Fruit fly (Drosophila melanogaster): ENCODE results near the gene CG13042.

The CG13042 gene

DNA sequence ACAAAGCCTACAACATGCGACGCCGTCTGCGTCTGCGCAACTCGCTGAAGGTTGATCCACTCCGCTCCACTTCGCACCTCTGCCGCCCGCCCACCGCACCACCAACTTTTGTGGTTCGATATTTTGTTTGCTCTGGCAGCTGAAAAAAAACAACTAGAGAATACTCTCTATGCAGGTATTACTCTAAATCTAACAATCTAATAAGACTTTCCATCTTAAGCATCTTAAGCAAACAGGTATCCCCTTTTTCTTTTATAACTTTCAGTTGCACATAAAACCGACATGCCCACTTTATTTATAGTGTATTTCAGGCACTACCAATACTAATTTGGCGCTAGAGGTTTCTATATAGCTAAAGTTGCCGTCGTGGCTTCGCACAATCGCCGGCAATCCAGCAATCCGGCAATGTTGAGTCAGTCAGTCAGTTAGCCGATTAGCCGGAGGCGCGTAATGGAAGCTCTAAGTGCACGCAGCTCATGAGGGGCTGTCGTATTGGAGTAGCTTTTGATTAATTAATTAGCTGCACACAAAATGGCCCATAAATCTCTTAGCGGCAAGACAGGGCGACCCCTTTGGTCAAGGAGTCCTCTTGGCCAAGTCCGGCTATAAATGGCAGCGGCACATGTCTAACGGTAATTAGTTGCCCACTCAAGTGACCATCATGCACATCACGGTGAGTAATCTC, 20.1 kb upstream of the CG13042 start, which contains the start of gene CG13058 (continued):
- TF ChIP-seq CG17912 (GFP tag; optimal IDR thresholded peaks at IDR 0.05) (no peak), Max (GFP tag; optimal IDR thresholded peaks at IDR 0.05) (peak; percentile 18), fu2 (GFP tag; optimal IDR thresholded peaks at IDR 0.05) (peak; percentile 47), CG11085 (GFP tag; IDR thresholded peaks at IDR 0.05) (no peak), Dp (GFP tag; optimal IDR thresholded peaks at IDR 0.05) (no peak), cg (GFP tag; optimal IDR thresholded peaks at IDR 0.05) (no peak), CG11560 (tag; IDR thresholded peaks at IDR 0.05) (0 out of 3 replicates have a peak, but pooled peaks have one; percentile 41), Sry-β (GFP tag; optimal IDR thresholded peaks at IDR 0.05) (no peak), CG2875 (GFP tag; optimal IDR thresholded peaks at IDR 0.05) (no peak), CG1832 (GFP tag; optimal IDR thresholded peaks at IDR 0.05) (no peak), sug (tag; optimal IDR thresholded peaks at IDR 0.05) (no peak), BEAF-32 (GFP tag; optimal IDR thresholded peaks at IDR 0.05) (no peak), Side (GFP tag; optimal IDR thresholded peaks at IDR 0.05) (no peak), jumu (GFP tag; optimal IDR thresholded peaks at IDR 0.05) (no peak), trh (GFP tag; optimal IDR thresholded peaks at IDR 0.05) (no peak), Mad (GFP tag; optimal IDR thresholded peaks at IDR 0.05) (peak; percentile 22), mld (GFP tag; IDR thresholded peaks at IDR 0.05; ENCODE audit: partially characterized antibody) (no peak), Atf-2 (GFP tag; optimal IDR thresholded peaks at IDR 0.05) (peak; percentile 4), mam (GFP tag; optimal IDR thresholded peaks at IDR 0.05) (no peak), sd (tag; optimal IDR thresholded peaks at IDR 0.05) (peak; percentile 8), CG12299 (tag; optimal IDR thresholded peaks at IDR 0.05) (no peak), dpn (GFP tag; optimal IDR thresholded peaks at IDR 0.05) (peak in 1 of 2 experiments; percentile 48), Ets97D (GFP tag; optimal IDR thresholded peaks at IDR 0.05) (no peak), ara (GFP tag; IDR thresholded peaks at IDR 0.05) (no peak), Hsf (GFP tag; optimal IDR thresholded peaks at IDR 0.05) (peak; percentile 57), sc (optimal IDR thresholded peaks at IDR 0.05) (no peak), sc (GFP tag; optimal IDR thresholded peaks at IDR 0.05) (no peak), ato (GFP tag; IDR thresholded peaks at IDR 0.05; ENCODE audit: partially characterized antibody) (no peak), Asciz (GFP tag; optimal IDR thresholded peaks at IDR 0.05) (no peak), H2.0 (GFP tag; IDR thresholded peaks at IDR 0.05) (peak; percentile 81), gem (tag; optimal IDR thresholded peaks at IDR 0.05) (peak; percentile 80), CG13894 (tag; optimal IDR thresholded peaks at IDR 0.05) (peak; percentile 53), Atf3 (GFP tag; optimal IDR thresholded peaks at IDR 0.05) (peak; percentile 44), CG7357 (GFP tag; IDR thresholded peaks at IDR 0.05) (0 out of 3 replicates have a peak, but pooled peaks have one; percentile 41), Rx (GFP tag; IDR thresholded peaks at IDR 0.05) (no peak), al (GFP tag; IDR thresholded peaks at IDR 0.05) (0 out of 2 replicates have a peak, but pooled peaks have one; percentile 23), CkIIα-i1 (GFP tag; IDR thresholded peaks at IDR 0.05) (no peak), CTCF (GFP tag; optimal IDR thresholded peaks at IDR 0.05) (no peak), Nf-YA (GFP tag; IDR thresholded peaks at IDR 0.05) (peak; percentile 54), fru (optimal IDR thresholded peaks at IDR 0.05) (no peak), CG15269 (tag; optimal IDR thresholded peaks at IDR 0.05) (peak; percentile 86), CG8281 (tag; optimal IDR thresholded peaks at IDR 0.05) (peak; percentile 79), HmgD (GFP tag; optimal IDR thresholded peaks at IDR 0.05) (no peak), p53 (GFP tag; optimal IDR thresholded peaks at IDR 0.05) (no peak), bcd (GFP tag; optimal IDR thresholded peaks at IDR 0.05) (peak; percentile 37), CG34224 (GFP tag; IDR thresholded peaks at IDR 0.05; ENCODE audit: partially characterized antibody) (no peak), shn (GFP tag; optimal IDR thresholded peaks at IDR 0.05) (peak; percentile 4), CG12942 (GFP tag; optimal IDR thresholded peaks at IDR 0.05) (peak; percentile 45), CrebB (tag; optimal IDR thresholded peaks at IDR 0.05) (peak; percentile 31), E2f2 (GFP tag; IDR thresholded peaks at IDR 0.05) (peak; percentile 56), Six4 (GFP tag; optimal IDR thresholded peaks at IDR 0.05) (no peak)
